Worm (Caenorhabditis elegans) whole organism, L1 larva: ENCODE data around the gene gop-1.

ENCODE experiments used
- C16A3.4 ChIP-seq: fragments of 150-350 bp; optimal IDR thresholded peaks from 2 replicates; lab custom pipeline; 2014; ENCODE audit warnings: missing biosample characterization, missing genetic modification characterization
- efl-1 ChIP-seq, 4 experiments: fragments of 150-350 bp; optimal IDR thresholded peaks in 3 of 4; peaks in 1 of 4; 1 replicate in 1 of 4; 2 replicates in 3 of 4; lab custom pipeline; 2014; ENCODE audit warnings: missing biosample characterization in 2 of 4, missing genetic modification characterization in 2 of 4, missing genetic modification reagents in 2 of 4
- elt-2 ChIP-seq: sonication (generic microtip); optimal IDR thresholded peaks from 2 replicates; lab custom pipeline; 2016; ENCODE audit warnings: missing genetic modification characterization, mild to moderate bottlenecking, inconsistent platforms, missing compliant biosample characterization, missing genetic modification reagents
- lin-39 ChIP-seq: fragments of 150-350 bp; optimal IDR thresholded peaks from 2 replicates; lab custom pipeline; 2014; ENCODE audit warnings: missing biosample characterization, missing genetic modification reagents, missing genetic modification characterization
- mep-1 ChIP-seq: fragments of 150-350 bp; optimal IDR thresholded peaks from 2 replicates; lab custom pipeline; 2014; ENCODE audit warnings: missing biosample characterization, missing genetic modification characterization
- nhr-11 ChIP-seq: fragments of 150-350 bp; optimal IDR thresholded peaks from 2 replicates; lab custom pipeline; 2014; ENCODE audit warnings: missing biosample characterization, missing genetic modification characterization
- nhr-12 ChIP-seq: sonication (generic microtip); optimal IDR thresholded peaks from 2 replicates; lab custom pipeline; 2017; ENCODE audit warnings: missing biosample characterization, missing genetic modification characterization
- nhr-28 ChIP-seq: fragments of 150-350 bp; optimal IDR thresholded peaks from 2 replicates; lab custom pipeline; 2014; ENCODE audit warnings: missing biosample characterization, missing genetic modification characterization
- nhr-77 ChIP-seq: fragments of 150-350 bp; optimal IDR thresholded peaks from 2 replicates; lab custom pipeline; 2014; ENCODE audit warnings: missing biosample characterization, missing genetic modification characterization
- sox-4 ChIP-seq: sonication (generic microtip); optimal IDR thresholded peaks from 2 replicates; lab custom pipeline; 2016; ENCODE audit warnings: missing genetic modification characterization, missing compliant biosample characterization
- unc-86 ChIP-seq: sonication (generic microtip); optimal IDR thresholded peaks from 2 replicates; lab custom pipeline; 2016; ENCODE audit warnings: missing genetic modification characterization, missing compliant biosample characterization
- ztf-11 ChIP-seq, 2 experiments: sonication (generic microtip); optimal IDR thresholded peaks; 2 replicates each; lab custom pipeline; 2016 to 2017; ENCODE audit warnings: missing genetic modification characterization in 2 of 2, missing biosample characterization in 1 of 2, missing compliant biosample characterization in 1 of 2

DNA sequence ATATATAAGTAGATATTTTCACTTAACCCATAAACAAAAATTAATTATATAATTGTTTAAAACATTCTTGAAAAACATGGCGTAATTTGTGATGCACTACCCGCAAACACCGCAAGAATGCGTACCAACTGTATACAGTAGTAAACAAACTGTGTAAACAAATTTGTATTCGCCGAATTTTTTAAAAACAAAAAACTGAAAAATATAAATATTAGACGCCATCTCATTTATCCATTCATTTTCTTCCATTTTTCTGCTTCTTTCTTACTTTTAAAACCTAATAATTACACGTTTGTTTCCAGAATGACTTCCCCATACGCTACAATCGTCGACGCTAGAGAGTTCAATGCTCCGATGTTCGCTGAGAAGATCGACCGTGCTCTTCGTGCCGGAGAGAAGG is 28.9 kb upstream of the gop-1 start, which contains the start of gene nex-1:
- TF ChIP-seq nhr-11 (no peak), elt-2 (tag; lab: Kevin White, UChicago) (no peak), unc-86 (tag; lab: Kevin White, UChicago) (no peak), lin-39 (tag; lab: Kevin White, UChicago) (no peak), nhr-28 (tag; lab: Kevin White, UChicago) (no peak), nhr-77 (tag; lab: Kevin White, UChicago) (no peak), mep-1 (tag; lab: Kevin White, UChicago) (no peak), C16A3.4 (tag; lab: Kevin White, UChicago) (no peak), nhr-12 (tag; lab: Kevin White, UChicago) (no peak), efl-1 (optimal IDR thresholded peaks at IDR 0.05; lab: Kevin White, UChicago) (no peak), efl-1 (GFP tag; optimal IDR thresholded peaks at IDR 0.05 in 1 of 2; lab: Kevin White, UChicago) (no peak), ztf-11 (tag; optimal IDR thresholded peaks at IDR 0.05; lab: Kevin White, UChicago) (no peak), sox-4 (no peak)
